Worm (Caenorhabditis elegans): ENCODE data around the gene ZK688.10.

- TF ChIP-seq nhr-76 (tag; optimal IDR thresholded peaks at IDR 0.05): no peak
- no peak for TF ChIP-seq ceh-43 (GFP tag; optimal IDR thresholded peaks at IDR 0.05)
- no peak for TF ChIP-seq hlh-1 (tag; optimal IDR thresholded peaks at IDR 0.05)
- no peak for TF ChIP-seq pha-4 (tag; optimal IDR thresholded peaks at IDR 0.05)
- no peak for TF ChIP-seq nhr-28 (tag; optimal IDR thresholded peaks at IDR 0.05)
Observed at ce11 chrIII:7893224-7893623, 3.6 kb downstream of the ZK688.10 start.
